Fruit fly (Drosophila melanogaster) Kc167 (cell line): ENCODE results near the gene Dredd.

Experiments used
- Myc ChIP-seq: fragments of >200 bp; optimal IDR thresholded peaks from 2 replicates; lab custom pipeline; 2017; ENCODE audit warnings: missing external identifiers
- psq ChIP-seq: fragments of >200 bp; optimal IDR thresholded peaks from 2 replicates; lab custom pipeline; 2017; ENCODE audit warnings: missing external identifiers

DNA sequence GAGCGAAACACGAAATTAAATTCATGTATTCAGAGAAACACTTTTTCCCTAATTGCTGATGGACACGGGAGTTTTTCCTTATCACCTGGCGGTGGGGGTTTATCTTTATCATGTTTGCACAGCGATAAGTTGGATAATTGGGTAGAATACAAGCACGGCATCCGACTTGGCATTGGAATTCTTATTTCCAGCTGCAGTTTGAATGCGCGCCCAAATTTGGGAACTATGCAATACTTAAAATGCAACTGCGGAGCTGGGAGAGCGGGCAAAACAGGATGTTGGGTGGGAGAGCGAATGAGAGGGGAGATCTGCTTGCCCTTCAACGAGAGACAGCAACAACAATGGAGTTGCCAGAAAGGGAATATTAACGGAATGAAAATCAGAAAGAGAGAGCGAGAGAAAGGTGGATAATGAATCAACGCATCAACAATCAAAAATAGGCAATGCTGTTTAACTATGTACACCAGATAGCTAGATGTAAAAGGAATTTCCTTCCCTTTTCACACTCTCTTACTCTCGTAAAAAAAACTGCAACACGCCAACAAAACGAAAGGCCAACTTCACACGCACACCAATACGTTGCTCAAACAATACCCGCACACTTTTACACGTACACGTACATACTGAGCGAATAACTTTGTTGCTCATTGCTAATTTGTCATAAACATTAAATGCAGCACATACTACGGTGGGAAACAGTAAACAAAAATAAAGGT lies 18.4 kb downstream of the Dredd start:
- TF ChIP-seq psq: no peak
- no peak for TF ChIP-seq Myc
